Worm (Caenorhabditis elegans): Measurements from ENCODE around the gene cin-4.

Gene cin-4

ce11 chrII:7050021-7050722, 12.1 kb downstream of the cin-4 start, which contains the start of the genes tcer-1 and ZK1127.5:
Gene tcer-1, minus strand, starts transcription at chrII:7050071.
Gene ZK1127.5, plus strand, starts transcription at chrII:7050672.
- TF ChIP-seq ceh-31 (tag; optimal IDR thresholded peaks at IDR 0.05) (peak; percentile 40), ahr-1 (tag; optimal IDR thresholded peaks at IDR 0.05) (no peak), K09A11.1 (tag; optimal IDR thresholded peaks at IDR 0.05; ENCODE audit: insufficient read depth) (no peak), ceh-30 (tag; optimal IDR thresholded peaks at IDR 0.05) (peak; percentile 18), nfya-1 (tag; optimal IDR thresholded peaks at IDR 0.05) (peak; percentile 46), pqm-1 (tag; optimal IDR thresholded peaks at IDR 0.05) (no peak), elt-4 (tag; optimal IDR thresholded peaks at IDR 0.05) (no peak), tbx-2 (tag; optimal IDR thresholded peaks at IDR 0.05) (peak; percentile 22), ets-4 (tag; optimal IDR thresholded peaks at IDR 0.05) (no peak), unc-42 (tag; optimal IDR thresholded peaks at IDR 0.05) (peak; percentile 15), lim-6 (tag; optimal IDR thresholded peaks at IDR 0.05) (no peak), T23F11.4 (GFP tag; optimal IDR thresholded peaks at IDR 0.05) (no peak)

DNA sequence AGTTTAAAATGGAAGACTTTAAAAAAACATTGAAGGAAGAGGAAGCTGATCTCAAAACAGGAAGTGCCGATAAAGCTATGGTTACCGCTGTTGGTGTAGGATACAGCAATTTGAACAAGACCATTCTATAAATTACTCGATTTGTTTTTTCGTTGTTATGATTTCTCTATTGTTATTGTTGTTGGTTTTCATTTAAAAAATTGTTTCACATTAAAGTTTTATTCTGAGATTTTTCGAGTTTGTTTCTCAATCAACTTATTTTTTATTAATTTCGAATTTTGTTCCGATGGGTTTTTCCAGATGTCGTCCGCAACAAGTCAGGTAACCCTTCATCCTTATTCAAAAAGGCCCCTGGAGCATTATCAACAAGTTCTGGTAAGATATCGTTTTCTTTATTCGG, 13.7 kb downstream of the cin-4 start, which contains the start of gene ZK1127.12:
Gene ZK1127.12, plus strand, starts transcription at position 301 of the 400 bp plus-strand sequence.
- no peak for TF ChIP-seq fax-1 (tag; optimal IDR thresholded peaks at IDR 0.05)

DNA sequence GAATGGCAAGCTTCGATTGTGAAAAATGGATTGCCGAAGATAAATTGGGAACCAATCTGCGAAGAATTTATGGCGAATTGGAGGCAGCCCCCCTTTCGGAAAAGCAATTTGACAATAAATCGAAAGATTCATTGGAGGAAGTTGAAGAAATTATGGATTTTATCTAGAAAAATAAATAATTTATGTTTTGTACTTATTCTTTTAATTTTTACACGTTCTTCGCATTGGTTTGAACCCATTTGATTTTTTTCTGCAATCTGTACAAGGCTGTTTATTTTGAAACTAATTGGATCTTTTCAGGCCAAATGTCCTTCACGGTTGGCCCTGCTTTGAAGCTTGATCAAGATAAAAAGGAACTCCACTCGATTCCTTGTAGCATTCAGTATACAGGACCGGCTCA, 14.9 kb downstream of the cin-4 start, which contains the start of gene ZK1127.13:
Gene ZK1127.13, plus strand, starts transcription at position 301 of the 400 bp plus-strand sequence.
- TF ChIP-seq ets-4 (tag; optimal IDR thresholded peaks at IDR 0.05) = no peak
- no peak for TF ChIP-seq unc-3 (GFP tag; conservative IDR thresholded peaks at IDR 0.05)
- no peak for TF ChIP-seq unc-3 (tag; optimal IDR thresholded peaks at IDR 0.05)
- TF ChIP-seq madf-2 (tag; optimal IDR thresholded peaks at IDR 0.05) = no peak
- no peak for TF ChIP-seq ttx-3 (tag; optimal IDR thresholded peaks at IDR 0.05)
- no peak for TF ChIP-seq lim-6 (tag; optimal IDR thresholded peaks at IDR 0.05)
- no peak for TF ChIP-seq dmd-4 (tag; optimal IDR thresholded peaks at IDR 0.05; ENCODE audit: borderline replicate concordance)
- TF ChIP-seq C38D4.7 (GFP tag; optimal IDR thresholded peaks at IDR 0.05) = no peak
- no peak for TF ChIP-seq ceh-48 (tag; optimal IDR thresholded peaks at IDR 0.05)
- TF ChIP-seq ceh-19 (GFP tag; optimal IDR thresholded peaks at IDR 0.05) = no peak
- TF ChIP-seq tbx-2 (tag; optimal IDR thresholded peaks at IDR 0.05) = no peak
- TF ChIP-seq fax-1 (tag; optimal IDR thresholded peaks at IDR 0.05) = no peak
- TF ChIP-seq nhr-232 (tag; optimal IDR thresholded peaks at IDR 0.05) = no peak
- TF ChIP-seq pha-4 (tag; optimal IDR thresholded peaks at IDR 0.05) = no peak

ce11 chrII:7053649-7054048, 15.6 kb downstream of the cin-4 start, which contains the start of gene ZK1127.4:
Gene ZK1127.4, plus strand, starts transcription at chrII:7053949.
- TF ChIP-seq mec-3 (tag; optimal IDR thresholded peaks at IDR 0.05; ENCODE audit: borderline replicate concordance) (no peak), tbx-7 (tag; optimal IDR thresholded peaks at IDR 0.05) (no peak), C08G9.2 (tag; optimal IDR thresholded peaks at IDR 0.05) (no peak), ahr-1 (tag; optimal IDR thresholded peaks at IDR 0.05) (no peak), dve-1 (tag; optimal IDR thresholded peaks at IDR 0.05) (no peak), lin-11 (tag; optimal IDR thresholded peaks at IDR 0.05) (no peak), ztf-16 (tag; optimal IDR thresholded peaks at IDR 0.05) (no peak), fkh-6 (tag; optimal IDR thresholded peaks at IDR 0.05) (no peak), ama-1 (optimal IDR thresholded peaks at IDR 0.05) (no peak), dmd-4 (tag; optimal IDR thresholded peaks at IDR 0.05; ENCODE audit: borderline replicate concordance) (no peak), unc-3 (GFP tag; conservative IDR thresholded peaks at IDR 0.05) (no peak), unc-3 (tag; optimal IDR thresholded peaks at IDR 0.05) (no peak), unc-55 (GFP tag; optimal IDR thresholded peaks at IDR 0.05) (no peak), K02D7.2 (tag; optimal IDR thresholded peaks at IDR 0.05) (no peak), ceh-19 (GFP tag; optimal IDR thresholded peaks at IDR 0.05) (no peak), hlh-8 (tag; optimal IDR thresholded peaks at IDR 0.05) (no peak), ceh-31 (tag; optimal IDR thresholded peaks at IDR 0.05) (no peak), hlh-13 (GFP tag; optimal IDR thresholded peaks at IDR 0.05) (no peak), ceh-18 (tag; optimal IDR thresholded peaks at IDR 0.05) (no peak)
